Fruit fly (Drosophila melanogaster) whole organism, embryonic: ENCODE results near the gene CG2182.

Experiments
- CG16779 ChIP-seq: fragments of 200-800 bp; sonication (Bioruptor generic); IDR thresholded peaks from 2 replicates; pipeline ENCODE4 v1.3.6; 2022; ENCODE audit warnings: missing biosample characterization, missing genetic modification characterization
- Camta ChIP-seq: fragments of 200-800 bp; sonication (Bioruptor generic); optimal IDR thresholded peaks from 2 replicates; lab custom pipeline; 2016; ENCODE audit warnings: missing biosample characterization, missing genetic modification characterization
- Lim3 ChIP-seq: fragments of 200-800 bp; sonication (Bioruptor generic); IDR thresholded peaks from 2 replicates; pipeline ENCODE4 v1.3.6; 2022; ENCODE audit warnings: missing biosample characterization, missing genetic modification characterization
- bowl ChIP-seq: fragments of 200-800 bp; sonication (Bioruptor generic); IDR thresholded peaks from 2 replicates; pipeline ENCODE4 v1.3.6; 2022; ENCODE audit warnings: missing biosample characterization, missing genetic modification characterization
- pnt ChIP-seq: fragments of 200-800 bp; sonication (Bioruptor generic); optimal IDR thresholded peaks from 3 replicates; lab custom pipeline; 2016; ENCODE audit warnings: missing biosample characterization, missing genetic modification characterization
- zf30C ChIP-seq: fragments of 200-800 bp; sonication (Bioruptor generic); optimal IDR thresholded peaks from 3 replicates; lab custom pipeline; 2018; ENCODE audit warnings: missing biosample characterization, mild to moderate bottlenecking, missing genetic modification characterization

DNA sequence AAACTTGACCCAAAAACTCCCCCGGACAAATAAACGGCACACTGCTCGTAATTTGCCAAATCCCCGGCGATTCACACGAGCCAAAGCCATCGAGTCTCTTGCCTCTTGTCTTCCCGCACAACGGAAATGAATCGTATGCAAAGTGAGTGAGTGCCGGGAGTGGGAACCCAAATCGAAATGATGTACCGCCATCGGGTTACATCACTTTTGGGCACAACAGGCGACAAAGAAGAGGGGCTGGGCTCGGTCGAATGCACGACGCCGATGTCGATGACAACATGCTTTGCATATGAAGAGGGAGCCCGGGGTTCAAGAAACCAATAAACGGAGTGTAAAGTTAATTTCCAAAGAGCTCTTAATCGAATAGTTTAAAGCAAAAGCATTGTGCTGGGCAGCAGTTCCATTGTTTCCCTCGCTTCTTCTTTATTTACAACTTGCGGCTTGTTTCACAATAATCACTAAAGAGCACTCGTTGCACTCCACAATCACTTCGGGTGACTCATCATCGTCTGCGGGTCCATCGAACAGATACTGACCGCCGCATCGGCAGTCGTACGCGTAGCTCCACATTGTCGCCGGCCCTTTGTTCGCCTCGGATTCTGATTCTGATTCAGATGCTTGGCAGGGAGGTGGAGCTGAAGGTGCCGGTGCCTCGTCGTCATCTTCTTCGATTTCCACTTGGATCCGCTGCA lies 37.9 kb downstream of the CG2182 start:
- TF ChIP-seq bowl (GFP tag; lab: Robert Waterston, UW) (no peak), Lim3 (GFP tag; lab: Robert Waterston, UW) (no peak), Camta (GFP tag; lab: Kevin White, UChicago) (no peak), CG16779 (no peak), zf30C (GFP tag; lab: Kevin White, UChicago) (no peak), pnt (GFP tag; lab: Kevin White, UChicago) (no peak)
